Fruit fly (Drosophila melanogaster) whole organism, embryonic: Measurements from ENCODE around the gene CG6163.

Experiments used
- Atf-2 ChIP-seq: fragments of 200-800 bp; sonication (Bioruptor generic); optimal IDR thresholded peaks from 2 replicates; lab custom pipeline; 2016; ENCODE audit warnings: missing biosample characterization, missing genetic modification characterization
- Awh ChIP-seq: fragments of 200-800 bp; sonication (Bioruptor generic); IDR thresholded peaks from 2 replicates; pipeline ENCODE4, ENCODE4 v1.3.6; 2022; ENCODE audit warnings: missing biosample characterization, missing genetic modification characterization
- BtbVII ChIP-seq: fragments of 200-800 bp; sonication (Bioruptor generic); optimal IDR thresholded peaks from 3 replicates; lab custom pipeline; 2017; ENCODE audit warnings: missing biosample characterization, mild to moderate bottlenecking, missing genetic modification characterization
- CG1024 ChIP-seq: fragments of 200-800 bp; sonication (Bioruptor generic); IDR thresholded peaks from 2 replicates; pipeline ENCODE4 v1.3.6; 2022; ENCODE audit warnings: missing biosample characterization, missing genetic modification characterization
- CG10979 ChIP-seq: fragments of 200-800 bp; sonication (Bioruptor generic); optimal IDR thresholded peaks from 2 replicates; lab custom pipeline; 2018; ENCODE audit warnings: missing biosample characterization, mild to moderate bottlenecking, missing genetic modification characterization, moderate library complexity
- CG15269 ChIP-seq: fragments of 200-800 bp; sonication (Bioruptor generic); optimal IDR thresholded peaks from 2 replicates; lab custom pipeline; 2018; ENCODE audit warnings: missing biosample characterization, mild to moderate bottlenecking, missing genetic modification characterization, moderate library complexity
- CG18262 ChIP-seq: fragments of 200-800 bp; optimal IDR thresholded peaks from 3 replicates; lab custom pipeline; 2019; ENCODE audit warnings: missing biosample characterization, mild to moderate bottlenecking, missing genetic modification characterization, moderate library complexity
- CG1832 ChIP-seq: fragments of 200-800 bp; sonication (Bioruptor generic); optimal IDR thresholded peaks from 2 replicates; lab custom pipeline; 2017; ENCODE audit warnings: missing biosample characterization, mild to moderate bottlenecking, missing genetic modification characterization, inconsistent platforms
- CG18619 ChIP-seq: fragments of 200-800 bp; sonication (Bioruptor generic); optimal IDR thresholded peaks from 3 replicates; lab custom pipeline; 2017; ENCODE audit warnings: missing biosample characterization, mild to moderate bottlenecking, missing genetic modification characterization
- CG2199 ChIP-seq: fragments of 200-800 bp; sonication (Bioruptor generic); IDR thresholded peaks from 3 replicates; pipeline ENCODE4 v1.3.6; 2022; ENCODE audit warnings: missing biosample characterization, missing genetic modification characterization
- CG30431 ChIP-seq: fragments of 200-800 bp; sonication (Bioruptor generic); optimal IDR thresholded peaks from 2 replicates; lab custom pipeline; 2017; ENCODE audit warnings: missing biosample characterization, missing genetic modification characterization
- CG31224 ChIP-seq: fragments of 200-800 bp; sonication (Bioruptor generic); IDR thresholded peaks from 2 replicates; pipeline ENCODE4 v1.3.6; 2022; ENCODE audit warnings: missing biosample characterization, missing genetic modification characterization
- CG31441 ChIP-seq: fragments of 200-800 bp; sonication (Bioruptor generic); IDR thresholded peaks from 2 replicates; pipeline ENCODE4 v1.3.6; 2022; ENCODE audit warnings: missing biosample characterization, missing genetic modification characterization
- CG34422 ChIP-seq: fragments of 200-800 bp; sonication (Bioruptor generic); IDR thresholded peaks from 3 replicates; pipeline ENCODE4 v1.3.6; 2022; ENCODE audit warnings: missing biosample characterization, missing genetic modification characterization
- CG3847 ChIP-seq: fragments of 200-800 bp; sonication (Bioruptor generic); IDR thresholded peaks from 2 replicates; pipeline ENCODE4 v1.3.6; 2022; ENCODE audit warnings: missing biosample characterization, missing genetic modification characterization
- CG43689 ChIP-seq: fragments of 200-800 bp; sonication (Bioruptor generic); IDR thresholded peaks from 2 replicates; pipeline ENCODE4 v1.3.6; 2022; ENCODE audit warnings: missing biosample characterization, missing genetic modification characterization
- CG4820 ChIP-seq: fragments of 200-800 bp; sonication (Bioruptor generic); optimal IDR thresholded peaks from 3 replicates; lab custom pipeline; 2016; ENCODE audit warnings: missing biosample characterization, missing genetic modification characterization
- CG5953 ChIP-seq: fragments of 200-800 bp; sonication (Bioruptor generic); IDR thresholded peaks from 2 replicates; pipeline ENCODE4 v1.3.6; 2022; ENCODE audit warnings: missing biosample characterization, missing genetic modification characterization
- CG6254 ChIP-seq: fragments of 200-800 bp; sonication (Bioruptor generic); optimal IDR thresholded peaks from 3 replicates; lab custom pipeline; 2017; ENCODE audit warnings: mild to moderate bottlenecking, missing biosample characterization, missing genetic modification reagents, missing genetic modification characterization
- CG6683 ChIP-seq: fragments of 200-800 bp; sonication (Bioruptor generic); optimal IDR thresholded peaks from 2 replicates; lab custom pipeline; 2017; ENCODE audit warnings: missing biosample characterization, mild to moderate bottlenecking, missing genetic modification characterization, missing genetic modification reagents
- CG8944 ChIP-seq: fragments of 200-800 bp; sonication (Bioruptor generic); optimal IDR thresholded peaks from 3 replicates; lab custom pipeline; 2016; ENCODE audit warnings: missing biosample characterization, missing genetic modification characterization
- HHEX ChIP-seq: fragments of 200-800 bp; sonication (Bioruptor generic); optimal IDR thresholded peaks from 3 replicates; lab custom pipeline; 2017; ENCODE audit warnings: missing biosample characterization, mild to moderate bottlenecking, missing genetic modification characterization, missing genetic modification reagents
- Hey ChIP-seq: fragments of 200-800 bp; sonication (Bioruptor generic); optimal IDR thresholded peaks from 3 replicates; lab custom pipeline; 2018; ENCODE audit warnings: missing biosample characterization, mild to moderate bottlenecking, missing genetic modification characterization
- Hr78 ChIP-seq, 2 experiments: fragments of 200-800 bp in 1 of 2; fragments of >200 bp in 1 of 2; sonication (Bioruptor generic) in 1 of 2; optimal IDR thresholded peaks; 2 replicates each; lab custom pipeline; 2017 to 2019; ENCODE audit warnings: missing biosample characterization in 2 of 2, missing genetic modification characterization in 2 of 2, mild to moderate bottlenecking in 1 of 2, moderate library complexity in 1 of 2
- Hsf ChIP-seq: fragments of 200-800 bp; sonication (Bioruptor generic); optimal IDR thresholded peaks from 3 replicates; lab custom pipeline; 2016; ENCODE audit warnings: missing biosample characterization, missing genetic modification characterization
- Jarid2 ChIP-seq: fragments of 200-800 bp; sonication (Bioruptor generic); optimal IDR thresholded peaks from 3 replicates; lab custom pipeline; 2017; ENCODE audit warnings: mild to moderate bottlenecking, missing biosample characterization, missing genetic modification reagents, missing genetic modification characterization
- Sin3A ChIP-seq: fragments of >200 bp; optimal IDR thresholded peaks from 2 replicates; lab custom pipeline; 2018
- Six4 ChIP-seq: fragments of 200-800 bp; sonication (Bioruptor generic); optimal IDR thresholded peaks from 2 replicates; lab custom pipeline; 2016; ENCODE audit warnings: missing biosample characterization, missing genetic modification characterization
- Usf ChIP-seq: fragments of 200-800 bp; sonication (Bioruptor generic); optimal IDR thresholded peaks from 2 replicates; lab custom pipeline; 2017; ENCODE audit warnings: missing genotype, missing biosample characterization, missing genetic modification characterization
- al ChIP-seq: fragments of 200-800 bp; sonication (Bioruptor generic); IDR thresholded peaks from 2 replicates; pipeline ENCODE4 v1.3.6; 2022; ENCODE audit warnings: missing biosample characterization, missing genetic modification characterization
- bcd ChIP-seq: fragments of 200-800 bp; sonication (Bioruptor generic); optimal IDR thresholded peaks from 2 replicates; lab custom pipeline; 2017; ENCODE audit warnings: missing biosample characterization, mild to moderate bottlenecking, missing genetic modification characterization
- chinmo ChIP-seq: fragments of 200-800 bp; sonication (Bioruptor generic); IDR thresholded peaks from 4 replicates; pipeline ENCODE4 v1.3.6; 2022; ENCODE audit warnings: missing biosample characterization, missing genetic modification characterization; ENCODE audit not compliant: partially characterized antibody
- crp ChIP-seq, 2 experiments: fragments of 200-800 bp; sonication (Bioruptor generic); optimal IDR thresholded peaks; 2 replicates in 1 of 2; 3 replicates in 1 of 2; lab custom pipeline; 2017; ENCODE audit warnings: missing biosample characterization in 2 of 2, missing genetic modification characterization in 2 of 2, mild to moderate bottlenecking in 1 of 2, moderate library complexity in 1 of 2
- danr ChIP-seq: fragments of 200-800 bp; sonication (Bioruptor generic); IDR thresholded peaks from 2 replicates; pipeline ENCODE4 v1.3.6; 2022; ENCODE audit warnings: missing biosample characterization, missing genetic modification characterization
- fu2 ChIP-seq: fragments of 200-800 bp; sonication (Bioruptor generic); optimal IDR thresholded peaks from 2 replicates; lab custom pipeline; 2016; ENCODE audit warnings: missing biosample characterization, missing genetic modification characterization
- gem ChIP-seq: fragments of 200-800 bp; sonication (Bioruptor generic); optimal IDR thresholded peaks from 2 replicates; lab custom pipeline; 2019; ENCODE audit warnings: missing biosample characterization, mild to moderate bottlenecking, missing genetic modification characterization, moderate library complexity
- kni ChIP-seq: fragments of 200-800 bp; sonication (Bioruptor generic); optimal IDR thresholded peaks from 3 replicates; lab custom pipeline; 2017; ENCODE audit warnings: mild to moderate bottlenecking, missing biosample characterization, missing genetic modification reagents, missing genetic modification characterization
- lola ChIP-seq, 3 experiments: fragments of >200 bp in 2 of 3; fragments of 200-800 bp in 1 of 3; sonication (Bioruptor generic) in 1 of 3; optimal IDR thresholded peaks; 2 replicates each; lab custom pipeline; 2017 to 2019; ENCODE audit warnings: missing biosample characterization in 3 of 3, missing genetic modification characterization in 3 of 3, mild to moderate bottlenecking in 1 of 3, moderate library complexity in 1 of 3
- maf-S ChIP-seq: fragments of 200-800 bp; sonication (Bioruptor generic); optimal IDR thresholded peaks from 2 replicates; lab custom pipeline; 2016; ENCODE audit warnings: missing biosample characterization, missing genetic modification characterization
- oc ChIP-seq: fragments of 200-800 bp; sonication (Bioruptor generic); optimal IDR thresholded peaks from 2 replicates; lab custom pipeline; 2018; ENCODE audit warnings: missing biosample characterization, mild to moderate bottlenecking, missing genetic modification characterization, moderate library complexity
- onecut ChIP-seq: fragments of 200-800 bp; sonication (Bioruptor generic); IDR thresholded peaks from 2 replicates; pipeline ENCODE4 v1.3.6; 2022; ENCODE audit warnings: missing biosample characterization, missing genetic modification characterization
- pzg ChIP-seq: fragments of 200-800 bp; sonication (Bioruptor generic); optimal IDR thresholded peaks from 3 replicates; lab custom pipeline; 2018; ENCODE audit warnings: missing biosample characterization, mild to moderate bottlenecking, missing genetic modification characterization, moderate library complexity
- rib ChIP-seq: fragments of 200-800 bp; sonication (Bioruptor generic); IDR thresholded peaks from 2 replicates; pipeline ENCODE4 v1.3.6; 2022; ENCODE audit warnings: missing biosample characterization, missing genetic modification characterization
- row ChIP-seq: fragments of 200-800 bp; sonication (Bioruptor generic); IDR thresholded peaks from 3 replicates; pipeline ENCODE4 v1.3.6; 2022; ENCODE audit warnings: missing biosample characterization, missing genetic modification characterization
- stc ChIP-seq: fragments of 200-800 bp; sonication (Bioruptor generic); IDR thresholded peaks from 2 replicates; pipeline ENCODE4 v1.3.6; 2022; ENCODE audit warnings: missing biosample characterization, missing genetic modification characterization
- toy ChIP-seq: fragments of 200-800 bp; sonication (Bioruptor generic); IDR thresholded peaks from 2 replicates; pipeline ENCODE4 v1.3.6; 2022; ENCODE audit warnings: missing biosample characterization, missing genetic modification characterization
- tup ChIP-seq: fragments of 200-800 bp; sonication (Bioruptor generic); optimal IDR thresholded peaks from 2 replicates; lab custom pipeline; 2016; ENCODE audit warnings: missing biosample characterization, mild to moderate bottlenecking, missing genetic modification characterization, moderate library complexity
- z ChIP-seq: fragments of 200-800 bp; sonication (Bioruptor generic); IDR thresholded peaks from 3 replicates; pipeline ENCODE4 v1.3.6; 2022; ENCODE audit warnings: missing biosample characterization, missing genetic modification characterization

CG6163 gene

DNA sequence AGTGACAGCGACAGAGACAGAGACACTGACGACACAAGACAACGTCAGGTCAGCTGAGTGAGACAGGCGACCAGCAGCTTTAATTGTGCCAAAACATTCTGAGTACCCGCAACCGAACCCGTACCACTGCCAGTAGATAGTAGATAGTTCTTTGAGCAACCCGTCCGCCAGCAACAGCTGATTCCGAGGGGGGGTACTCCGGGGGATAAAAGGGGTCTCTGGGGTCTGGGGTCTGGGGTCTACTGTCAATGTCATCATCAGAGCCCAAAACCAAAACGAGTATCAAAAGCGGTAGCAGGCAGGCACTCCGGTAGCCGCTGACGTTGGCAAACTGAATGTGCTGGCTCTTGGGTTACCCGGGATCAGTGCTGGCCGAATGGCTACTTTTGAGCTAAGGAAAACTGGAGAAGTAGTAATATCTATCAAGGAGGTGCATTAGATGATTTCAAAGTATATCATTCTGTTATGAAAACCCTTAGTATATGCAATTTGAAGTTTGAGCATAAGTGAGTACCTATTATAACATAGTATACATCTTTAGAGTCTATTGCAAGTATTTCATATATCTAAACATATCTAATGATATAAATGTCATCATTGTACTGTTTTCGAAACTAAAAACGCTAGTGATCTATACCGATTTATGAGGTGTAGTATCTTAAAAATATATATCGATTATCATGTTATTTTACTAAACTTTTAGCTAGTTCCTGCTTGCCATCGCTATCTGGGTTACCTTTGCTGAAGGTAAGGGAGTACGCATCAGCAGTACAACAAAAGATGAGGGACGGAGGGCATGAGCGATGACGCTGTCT is 16.6 kb upstream of the CG6163 start (continued):
- TF ChIP-seq Awh (GFP tag; lab: Robert Waterston, UW) (0 out of 2 replicates have a peak, but pooled peaks have one; percentile 54), onecut (no peak), CG30431 (GFP tag; lab: Kevin White, UChicago) (no peak), CG1832 (GFP tag; lab: Kevin White, UChicago) (peak; percentile 3), gem (tag; lab: Kevin White, UChicago) (peak; percentile 1), crp (GFP tag; optimal IDR thresholded peaks at IDR 0.05; lab: Kevin White, UChicago) (peak in 1 of 2 experiments; percentile 48), CG10979 (tag; lab: Kevin White, UChicago) (peak; percentile 18), lola (GFP tag; optimal IDR thresholded peaks at IDR 0.05; lab: Kevin White, UChicago) (peak in 1 of 3 experiments; percentile 17), CG5953 (GFP tag; lab: Robert Waterston, UW) (0 out of 2 replicates have a peak, but pooled peaks have one; percentile 26), CG31441 (no peak), bcd (GFP tag; lab: Kevin White, UChicago) (no peak), CG6683 (GFP tag; lab: Kevin White, UChicago) (no peak), kni (peak; percentile 74), stc (peak; percentile 54), Usf (GFP tag; lab: Kevin White, UChicago) (no peak), z (GFP tag; lab: Robert Waterston, UW) (peak; percentile 50; the same call in 1 of the 3 replicates), CG2199 (GFP tag; lab: Robert Waterston, UW) (peak; percentile 61; the same call in 1 of the 3 replicates), CG3847 (GFP tag; lab: Robert Waterston, UW) (no peak), CG15269 (tag; lab: Kevin White, UChicago) (no peak), Hsf (GFP tag; lab: Kevin White, UChicago) (no peak), Six4 (GFP tag; lab: Kevin White, UChicago) (no peak), CG4820 (GFP tag; lab: Kevin White, UChicago) (no peak), CG34422 (GFP tag; lab: Robert Waterston, UW) (0 out of 3 replicates have a peak, but pooled peaks have one; percentile 24), CG31224 (GFP tag; lab: Robert Waterston, UW) (no peak), CG43689 (GFP tag; lab: Robert Waterston, UW) (peak; percentile 26; the same call in 1 of the 2 replicates), al (GFP tag; lab: Robert Waterston, UW) (no peak), Hey (tag; lab: Kevin White, UChicago) (peak; percentile 15), Hr78 (GFP tag; optimal IDR thresholded peaks at IDR 0.05; lab: Kevin White, UChicago) (peak in 1 of 2 experiments; percentile 40), pzg (GFP tag; lab: Kevin White, UChicago) (no peak), toy (GFP tag; lab: Robert Waterston, UW) (no peak), danr (no peak), oc (tag; lab: Kevin White, UChicago) (peak; percentile 13), CG1024 (GFP tag; lab: Robert Waterston, UW) (no peak), BtbVII (GFP tag; lab: Kevin White, UChicago) (no peak), CG18262 (tag; lab: Kevin White, UChicago) (peak; percentile 14), Jarid2 (no peak), maf-S (GFP tag; lab: Kevin White, UChicago) (no peak), HHEX (GFP tag; lab: Kevin White, UChicago) (no peak), Atf-2 (GFP tag; lab: Kevin White, UChicago) (no peak), CG8944 (no peak), tup (GFP tag; lab: Kevin White, UChicago) (no peak), CG6254 (peak; percentile 26), chinmo (0 out of 4 replicates have a peak, but pooled peaks have one; percentile 46), CG18619 (GFP tag; lab: Kevin White, UChicago) (no peak), row (GFP tag; lab: Robert Waterston, UW) (peak; percentile 46), Sin3A (no peak), rib (GFP tag; lab: Robert Waterston, UW) (peak; percentile 70), fu2 (GFP tag; lab: Kevin White, UChicago) (no peak)
